Worm (Caenorhabditis elegans) whole organism, late embryonic: ENCODE data around the gene Y6G8.2.
"Not testable (repeated sequence)": the region's sequence is repeated elsewhere in the genome, so short reads cannot be mapped to it uniquely, and the experiment has no call there.

ENCODE experiments used
- C08G9.2 ChIP-seq: sonication (generic microtip); optimal IDR thresholded peaks from 2 replicates; lab custom pipeline; 2016; ENCODE audit warnings: mild to moderate bottlenecking, missing genetic modification characterization, moderate library complexity, missing compliant biosample characterization
- F13H6.1 ChIP-seq: sonication (generic microtip); optimal IDR thresholded peaks from 2 replicates; lab custom pipeline; 2016; ENCODE audit warnings: missing genetic modification characterization, missing compliant biosample characterization
- K02D7.2 ChIP-seq: sonication (generic microtip); optimal IDR thresholded peaks from 2 replicates; lab custom pipeline; 2017; ENCODE audit warnings: mild to moderate bottlenecking, missing genetic modification characterization, missing compliant biosample characterization
- K09A11.1 ChIP-seq: sonication (generic microtip); optimal IDR thresholded peaks from 2 replicates; lab custom pipeline; 2017; ENCODE audit warnings: antibody characterized with exemption, mild to moderate bottlenecking, missing genetic modification characterization, missing compliant biosample characterization; ENCODE audit not compliant: insufficient read depth
- ama-1 ChIP-seq: fragments of 150-350 bp; optimal IDR thresholded peaks from 2 replicates; lab custom pipeline; 2014
- ceh-14 ChIP-seq: sonication (generic microtip); optimal IDR thresholded peaks from 2 replicates; lab custom pipeline; 2016; ENCODE audit warnings: missing genotype, missing genetic modification characterization, missing compliant biosample characterization
- ceh-18 ChIP-seq: sonication (generic microtip); optimal IDR thresholded peaks from 2 replicates; lab custom pipeline; 2016; ENCODE audit warnings: missing genetic modification characterization, missing compliant biosample characterization
- ceh-19 ChIP-seq: fragments of 200-800 bp; sonication (Bioruptor generic); optimal IDR thresholded peaks from 2 replicates; lab custom pipeline; 2018; ENCODE audit warnings: mild to moderate bottlenecking, missing genetic modification characterization, missing compliant biosample characterization
- ceh-2 ChIP-seq: sonication (generic microtip); optimal IDR thresholded peaks from 2 replicates; lab custom pipeline; 2016; ENCODE audit warnings: missing genotype, missing genetic modification characterization, missing compliant biosample characterization
- ceh-22 ChIP-seq: sonication (generic microtip); optimal IDR thresholded peaks from 2 replicates; lab custom pipeline; 2017; ENCODE audit warnings: missing biosample characterization, missing genetic modification characterization
- ceh-24 ChIP-seq: sonication (generic microtip); optimal IDR thresholded peaks from 2 replicates; lab custom pipeline; 2016; ENCODE audit warnings: mild to moderate bottlenecking, missing genetic modification characterization, missing compliant biosample characterization
- ceh-30 ChIP-seq: fragments of 150-350 bp; optimal IDR thresholded peaks from 2 replicates; lab custom pipeline; 2014; ENCODE audit warnings: missing biosample characterization, missing genetic modification characterization
- ceh-34 ChIP-seq: sonication (generic microtip); optimal IDR thresholded peaks from 2 replicates; lab custom pipeline; 2016; ENCODE audit warnings: mild to moderate bottlenecking, missing genetic modification characterization, missing compliant biosample characterization
- ceh-45 ChIP-seq: fragments of 200-800 bp; sonication (Bioruptor generic); IDR thresholded peaks from 2 replicates; pipeline ENCODE4 v1.3.6; 2022; ENCODE audit warnings: missing genetic modification reagents, missing genetic modification characterization, missing compliant biosample characterization
- ceh-6 ChIP-seq: fragments of 200-800 bp; sonication (Bioruptor generic); optimal IDR thresholded peaks from 2 replicates; lab custom pipeline; 2018; ENCODE audit warnings: mild to moderate bottlenecking, missing genetic modification characterization, missing compliant biosample characterization
- ceh-9 ChIP-seq: sonication (generic microtip); optimal IDR thresholded peaks from 2 replicates; lab custom pipeline; 2016; ENCODE audit warnings: mild to moderate bottlenecking, missing genetic modification characterization, inconsistent platforms, missing compliant biosample characterization
- dve-1 ChIP-seq: sonication (generic microtip); optimal IDR thresholded peaks from 2 replicates; lab custom pipeline; 2017; ENCODE audit warnings: antibody characterized with exemption, mild to moderate bottlenecking, missing genetic modification characterization, missing compliant biosample characterization
- elt-2 ChIP-seq: sonication (generic microtip); optimal IDR thresholded peaks from 2 replicates; lab custom pipeline; 2016; ENCODE audit warnings: missing genetic modification reagents, missing genetic modification characterization, missing compliant biosample characterization
- elt-4 ChIP-seq: sonication (generic microtip); optimal IDR thresholded peaks from 2 replicates; lab custom pipeline; 2016; ENCODE audit warnings: missing genetic modification characterization, missing compliant biosample characterization
- ets-4 ChIP-seq: sonication (generic microtip); optimal IDR thresholded peaks from 2 replicates; lab custom pipeline; 2016; ENCODE audit warnings: missing genetic modification characterization, missing compliant biosample characterization
- fax-1 ChIP-seq: sonication (generic microtip); optimal IDR thresholded peaks from 2 replicates; lab custom pipeline; 2016; ENCODE audit warnings: missing genotype, missing genetic modification characterization, missing compliant biosample characterization
- gmeb-2 ChIP-seq: sonication (generic microtip); optimal IDR thresholded peaks from 2 replicates; lab custom pipeline; 2016; ENCODE audit warnings: missing genetic modification characterization, inconsistent platforms, missing compliant biosample characterization
- madf-2 ChIP-seq: sonication (generic microtip); optimal IDR thresholded peaks from 2 replicates; lab custom pipeline; 2017; ENCODE audit warnings: missing genetic modification characterization, missing compliant biosample characterization
- mec-3 ChIP-seq: sonication (generic microtip); optimal IDR thresholded peaks from 2 replicates; lab custom pipeline; 2016; ENCODE audit warnings: borderline replicate concordance, missing genetic modification characterization, missing compliant biosample characterization
- nhr-11 ChIP-seq: fragments of 150-350 bp; optimal IDR thresholded peaks from 2 replicates; lab custom pipeline; 2014; ENCODE audit warnings: missing biosample characterization, missing genetic modification characterization
- nhr-232 ChIP-seq: sonication (generic microtip); optimal IDR thresholded peaks from 2 replicates; lab custom pipeline; 2016; ENCODE audit warnings: missing genetic modification characterization, missing compliant biosample characterization
- pat-9 ChIP-seq: fragments of 200-800 bp; sonication (Bioruptor generic); optimal IDR thresholded peaks from 2 replicates; lab custom pipeline; 2018; ENCODE audit warnings: mild to moderate bottlenecking, missing genetic modification characterization, moderate library complexity, missing compliant biosample characterization
- pha-2 ChIP-seq: sonication (generic microtip); optimal IDR thresholded peaks from 2 replicates; lab custom pipeline; 2017; ENCODE audit warnings: mild to moderate bottlenecking, missing genetic modification characterization, missing compliant biosample characterization
- pha-4 ChIP-seq: fragments of 150-350 bp; optimal IDR thresholded peaks from 2 replicates; lab custom pipeline; 2018; ENCODE audit warnings: missing biosample characterization, missing genetic modification reagents, missing genetic modification characterization
- ref-2 ChIP-seq: sonication (generic microtip); optimal IDR thresholded peaks from 2 replicates; lab custom pipeline; 2016; ENCODE audit warnings: missing genetic modification characterization, missing compliant biosample characterization
- sdc-2 ChIP-seq: sonication (generic microtip); optimal IDR thresholded peaks from 2 replicates; lab custom pipeline; 2016; ENCODE audit warnings: missing genotype, missing genetic modification characterization, missing compliant biosample characterization
- sox-4 ChIP-seq: sonication (generic microtip); optimal IDR thresholded peaks from 2 replicates; lab custom pipeline; 2017; ENCODE audit warnings: mild to moderate bottlenecking, missing genetic modification characterization, inconsistent platforms, missing compliant biosample characterization
- tbx-7 ChIP-seq: sonication (generic microtip); optimal IDR thresholded peaks from 2 replicates; lab custom pipeline; 2016; ENCODE audit warnings: missing genotype, missing genetic modification characterization, missing compliant biosample characterization
- ttx-3 ChIP-seq: sonication (generic microtip); optimal IDR thresholded peaks from 2 replicates; lab custom pipeline; 2016; ENCODE audit warnings: missing genetic modification reagents, missing genetic modification characterization, missing compliant biosample characterization
- unc-42 ChIP-seq: sonication (generic microtip); optimal IDR thresholded peaks from 2 replicates; lab custom pipeline; 2016; ENCODE audit warnings: missing genotype, missing genetic modification characterization, missing compliant biosample characterization
- unc-55 ChIP-seq: sonication (generic microtip); optimal IDR thresholded peaks from 2 replicates; lab custom pipeline; 2017; ENCODE audit warnings: missing biosample characterization, missing genetic modification reagents, missing genetic modification characterization
- unc-86 ChIP-seq: sonication (generic microtip); optimal IDR thresholded peaks from 2 replicates; lab custom pipeline; 2016; ENCODE audit warnings: missing genetic modification characterization, missing compliant biosample characterization
- ztf-16 ChIP-seq: sonication (generic microtip); optimal IDR thresholded peaks from 2 replicates; lab custom pipeline; 2017; ENCODE audit warnings: missing genetic modification characterization, missing compliant biosample characterization

Y6G8.2 gene

DNA sequence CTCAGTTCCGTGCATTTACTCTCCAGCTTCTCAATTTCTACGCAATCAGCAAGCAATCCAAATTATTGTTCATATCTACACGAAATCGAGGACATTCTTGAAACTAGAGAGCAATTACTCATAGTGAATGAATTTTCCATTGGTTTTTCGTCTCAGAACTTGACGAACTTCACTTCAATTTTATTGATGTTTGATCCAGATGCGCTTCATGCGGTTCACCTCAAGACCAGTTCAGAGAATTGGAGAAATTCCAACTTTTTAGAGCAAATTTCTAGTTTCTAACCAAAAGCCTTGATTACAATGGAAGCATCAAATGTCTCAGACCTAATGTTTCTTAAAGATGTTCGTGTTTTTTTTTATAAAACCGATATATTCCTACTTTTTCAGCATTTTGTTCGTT lies 21.5 kb upstream of the Y6G8.2 start, which contains the start of gene Y6G8.8:
Y6G8.8 (plus strand) TSS at position 301 of the 400 bp plus-strand sequence.
- TF ChIP-seq ceh-19 (GFP tag; lab: Kevin White, UChicago) (no peak), nhr-11 (tag; lab: Kevin White, UChicago) (no peak), ceh-2 (tag; lab: Kevin White, UChicago) (no peak), madf-2 (tag; lab: Kevin White, UChicago) (no peak), ets-4 (tag; lab: Kevin White, UChicago) (no peak), ceh-30 (tag; lab: Kevin White, UChicago) (no peak), unc-86 (tag; lab: Kevin White, UChicago) (no peak), C08G9.2 (tag; lab: Kevin White, UChicago) (no peak), F13H6.1 (tag; lab: Kevin White, UChicago) (no peak), pha-4 (tag; lab: Kevin White, UChicago) (no peak), K09A11.1 (tag; lab: Kevin White, UChicago) (no peak), ceh-18 (tag; lab: Kevin White, UChicago) (no peak), ztf-16 (tag; lab: Kevin White, UChicago) (no peak), sdc-2 (no peak), ceh-14 (no peak), tbx-7 (tag; lab: Kevin White, UChicago) (no peak), dve-1 (tag; lab: Kevin White, UChicago) (no peak), fax-1 (no peak), ceh-24 (tag; lab: Kevin White, UChicago) (no peak)
- TF ChIP-seq, all 69 proteins: peak for 0

DNA sequence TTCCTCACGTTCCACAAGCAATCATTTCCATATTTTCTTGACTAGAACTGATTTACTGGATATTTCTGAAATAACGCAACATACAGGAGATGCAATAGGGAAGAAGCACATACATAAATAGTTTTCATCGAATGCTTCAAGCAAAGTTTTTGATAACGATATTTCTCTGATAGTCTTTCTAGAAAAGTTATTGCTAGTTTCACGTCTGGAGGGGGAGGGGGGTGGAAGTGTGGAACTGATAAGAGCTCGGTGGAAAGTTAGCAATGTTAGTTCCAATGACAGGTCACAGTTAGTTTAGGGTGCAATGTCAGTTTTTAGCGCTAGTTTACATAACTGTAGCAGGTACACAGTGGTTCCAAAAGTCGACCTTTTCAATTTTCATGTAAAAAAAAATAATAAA lies 18.1 kb upstream of the Y6G8.2 start, which contains the start of gene Y6G8.6:
Y6G8.6 (minus strand) TSS at position 98 of the 400 bp plus-strand sequence.
- TF ChIP-seq unc-42 (tag; lab: Kevin White, UChicago) (no peak), elt-2 (peak; percentile 14), sox-4 (tag; lab: Kevin White, UChicago) (no peak)

ce11 chrV:17615609-17616008 lies 16.9 kb upstream of the Y6G8.2 start, which contains the start of gene Y6G8.5:
TSS of gene Y6G8.5 (minus strand) at chrV:17615709.
- TF ChIP-seq ref-2 (tag; lab: Kevin White, UChicago) (no peak), K02D7.2 (tag; lab: Kevin White, UChicago) (no peak)

DNA sequence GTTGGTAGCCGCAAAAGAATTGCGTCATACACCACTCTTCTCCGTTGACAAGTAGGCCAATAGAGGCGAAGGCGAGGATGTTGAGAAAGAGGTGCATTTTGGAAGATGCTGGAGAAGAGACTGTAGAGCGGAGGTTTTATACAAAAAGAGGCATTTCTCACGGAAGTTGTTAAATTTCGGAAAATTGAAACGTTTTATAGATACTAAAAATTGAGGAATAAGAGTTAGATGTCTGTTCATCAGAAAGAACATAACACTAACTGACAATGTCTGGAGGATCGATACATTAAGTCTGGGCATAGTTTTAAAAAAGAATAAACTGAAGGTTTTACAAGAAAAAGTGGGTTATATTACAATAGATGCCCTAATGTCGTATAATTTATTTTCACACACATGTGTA lies 15.5 kb upstream of the Y6G8.2 start, which contains the start of gene Y6G8.14:
Y6G8.14 (minus strand) TSS at position 101 of the 400 bp plus-strand sequence.
- TF ChIP-seq ama-1 (lab: Kevin White, UChicago) (no peak), mec-3 (tag; lab: Kevin White, UChicago) (no peak), ceh-22 (no peak)

DNA sequence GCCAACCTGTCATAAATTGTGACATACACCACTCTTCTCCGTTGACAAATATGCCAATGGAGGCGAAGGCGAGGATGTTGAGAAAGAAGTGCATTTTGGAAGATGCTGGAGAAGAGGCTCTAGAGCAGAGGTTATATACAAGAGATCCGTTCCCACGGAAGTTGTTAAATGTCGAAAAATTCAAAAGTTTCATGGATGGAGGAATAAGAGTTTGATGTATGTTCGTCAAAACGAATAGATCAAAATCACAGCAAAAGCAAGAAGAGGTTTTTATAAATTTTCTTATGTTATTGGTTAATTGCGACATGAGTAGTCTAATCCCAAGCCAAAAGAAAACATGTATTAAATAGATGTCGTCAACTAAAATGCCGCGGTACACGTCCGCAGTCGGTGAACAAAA lies 11.7 kb upstream of the Y6G8.2 start, which contains the start of gene Y6G8.15:
Y6G8.15 (minus strand) TSS at position 101 of the 400 bp plus-strand sequence.
- TF ChIP-seq F13H6.1, pha-4, ceh-9 (tag; lab: Kevin White, UChicago): not testable (repeated sequence)

ce11 chrV:17607797-17608196 lies 9.0 kb upstream of the Y6G8.2 start, which contains the start of gene srz-91:
TSS of gene srz-91 (plus strand) at chrV:17608097.
- TF ChIP-seq unc-86 (tag; lab: Kevin White, UChicago): no peak
- no peak for TF ChIP-seq C08G9.2 (tag; lab: Kevin White, UChicago)
- no peak for TF ChIP-seq ttx-3 (tag; lab: Kevin White, UChicago)
- no peak for TF ChIP-seq dve-1 (tag; lab: Kevin White, UChicago)
- TF ChIP-seq ceh-34 (tag; lab: Kevin White, UChicago): no peak
- TF ChIP-seq ceh-45 (GFP tag; lab: Robert Waterston, UW): no peak
- TF ChIP-seq gmeb-2: no peak
- TF ChIP-seq pha-2: no peak
- TF ChIP-seq unc-55 (GFP tag; lab: Kevin White, UChicago): no peak
- no peak for TF ChIP-seq pat-9
- TF ChIP-seq nhr-232 (tag; lab: Kevin White, UChicago): no peak
- no peak for TF ChIP-seq ceh-6 (GFP tag; lab: Kevin White, UChicago)
- no peak for TF ChIP-seq elt-4
- TF ChIP-seq ceh-14: no peak
- TF ChIP-seq, all 69 proteins: peak for 0
